Worm (Caenorhabditis elegans) whole organism, L2 larva: ENCODE results near the gene blos-1.

Experiments used
- C34F6.9 ChIP-seq: fragments of 150-350 bp; optimal IDR thresholded peaks from 2 replicates; lab custom pipeline; 2014; ENCODE audit warnings: missing biosample characterization, missing genetic modification characterization
- F13H6.1 ChIP-seq: sonication (generic microtip); optimal IDR thresholded peaks from 2 replicates; lab custom pipeline; 2016; ENCODE audit warnings: missing genetic modification characterization, missing compliant biosample characterization
- R02D3.7 ChIP-seq: fragments of 150-350 bp; optimal IDR thresholded peaks from 2 replicates; lab custom pipeline; 2014; ENCODE audit warnings: missing biosample characterization, missing genetic modification characterization
- Y55F3AM.14 ChIP-seq: fragments of 200-800 bp; sonication (Bioruptor generic); optimal IDR thresholded peaks from 2 replicates; lab custom pipeline; 2018; ENCODE audit warnings: mild to moderate bottlenecking, missing genetic modification characterization, missing compliant biosample characterization
- ZK546.5 ChIP-seq: sonication (generic microtip); optimal IDR thresholded peaks from 2 replicates; lab custom pipeline; 2017; ENCODE audit warnings: missing biosample characterization, missing genetic modification characterization
- alr-1 ChIP-seq: fragments of 150-350 bp; optimal IDR thresholded peaks from 2 replicates; lab custom pipeline; 2014; ENCODE audit warnings: missing biosample characterization, missing genetic modification characterization
- aly-2 ChIP-seq: fragments of 150-350 bp; optimal IDR thresholded peaks from 2 replicates; lab custom pipeline; 2014; ENCODE audit warnings: missing biosample characterization, missing genetic modification characterization
- ama-1 ChIP-seq: fragments of 150-350 bp; optimal IDR thresholded peaks from 2 replicates; lab custom pipeline; 2018; ENCODE audit warnings: inconsistent platforms
- blmp-1 ChIP-seq: sonication (generic microtip); optimal IDR thresholded peaks from 2 replicates; lab custom pipeline; 2017; ENCODE audit warnings: missing genetic modification characterization, mild to moderate bottlenecking, missing compliant biosample characterization, antibody characterized with exemption, moderate library complexity; ENCODE audit not compliant: insufficient read depth
- ceh-16 ChIP-seq: fragments of 150-350 bp; optimal IDR thresholded peaks from 2 replicates; lab custom pipeline; 2014; ENCODE audit warnings: missing biosample characterization, missing genetic modification characterization
- ceh-82 ChIP-seq: fragments of 150-350 bp; optimal IDR thresholded peaks from 2 replicates; lab custom pipeline; 2014; ENCODE audit warnings: missing biosample characterization, missing genetic modification characterization
- crh-2 ChIP-seq: sonication (generic microtip); optimal IDR thresholded peaks from 2 replicates; lab custom pipeline; 2017; ENCODE audit warnings: missing biosample characterization, missing genetic modification characterization
- dmd-4 ChIP-seq: sonication (generic microtip); optimal IDR thresholded peaks from 2 replicates; lab custom pipeline; 2017; ENCODE audit warnings: missing biosample characterization, missing genetic modification characterization
- egl-27 ChIP-seq: sonication (generic microtip); optimal IDR thresholded peaks from 3 replicates; lab custom pipeline; 2017; ENCODE audit warnings: missing biosample characterization, missing genetic modification reagents, missing genetic modification characterization
- elt-1 ChIP-seq: fragments of 150-350 bp; optimal IDR thresholded peaks from 2 replicates; lab custom pipeline; 2014; ENCODE audit warnings: missing biosample characterization, missing genetic modification characterization
- elt-3 ChIP-seq: sonication (generic microtip); optimal IDR thresholded peaks from 2 replicates; lab custom pipeline; 2017; ENCODE audit warnings: missing biosample characterization, missing genetic modification characterization
- fos-1 ChIP-seq: fragments of 150-350 bp; optimal IDR thresholded peaks from 2 replicates; lab custom pipeline; 2014; ENCODE audit warnings: missing biosample characterization, missing genetic modification characterization
- gmeb-1 ChIP-seq: fragments of 150-350 bp; optimal IDR thresholded peaks from 2 replicates; lab custom pipeline; 2014; ENCODE audit warnings: missing biosample characterization, missing genetic modification characterization
- lin-11 ChIP-seq: fragments of 150-350 bp; sonication (generic microtip); optimal IDR thresholded peaks from 2 replicates; lab custom pipeline; 2014; ENCODE audit warnings: missing biosample characterization, missing genetic modification characterization, inconsistent platforms, mixed read lengths
- lin-13 ChIP-seq: fragments of 150-350 bp; optimal IDR thresholded peaks from 2 replicates; lab custom pipeline; 2014; ENCODE audit warnings: missing biosample characterization, missing genetic modification reagents, missing genetic modification characterization
- lin-39 ChIP-seq: fragments of 150-350 bp; optimal IDR thresholded peaks from 2 replicates; lab custom pipeline; 2014; ENCODE audit warnings: missing biosample characterization, missing genetic modification reagents, missing genetic modification characterization
- lsy-2 ChIP-seq, 2 experiments: fragments of 150-350 bp in 1 of 2; sonication (generic microtip) in 1 of 2; optimal IDR thresholded peaks; 2 replicates each; lab custom pipeline; 2014 to 2017; ENCODE audit warnings: missing biosample characterization in 2 of 2, missing genetic modification characterization in 2 of 2
- mab-5 ChIP-seq: fragments of 150-350 bp; optimal IDR thresholded peaks from 2 replicates; lab custom pipeline; 2014; ENCODE audit warnings: missing biosample characterization, missing genetic modification characterization
- mbf-1 ChIP-seq: sonication (generic microtip); optimal IDR thresholded peaks from 2 replicates; lab custom pipeline; 2017; ENCODE audit warnings: missing biosample characterization, missing genetic modification characterization
- mdl-1 ChIP-seq, 2 experiments: fragments of 150-350 bp in 1 of 2; sonication (generic microtip) in 1 of 2; optimal IDR thresholded peaks; 2 replicates each; lab custom pipeline; 2017; ENCODE audit warnings: missing biosample characterization in 2 of 2, missing genetic modification characterization in 2 of 2
- nhr-10 ChIP-seq: sonication (generic microtip); optimal IDR thresholded peaks from 2 replicates; lab custom pipeline; 2017; ENCODE audit warnings: missing biosample characterization, missing genetic modification characterization
- nhr-11 ChIP-seq: fragments of 150-350 bp; optimal IDR thresholded peaks from 2 replicates; lab custom pipeline; 2014; ENCODE audit warnings: missing biosample characterization, missing genetic modification characterization
- nhr-12 ChIP-seq: fragments of 150-350 bp; optimal IDR thresholded peaks from 2 replicates; lab custom pipeline; 2014; ENCODE audit warnings: missing biosample characterization, missing genetic modification characterization
- nhr-129 ChIP-seq: fragments of 150-350 bp; optimal IDR thresholded peaks from 2 replicates; lab custom pipeline; 2014; ENCODE audit warnings: missing biosample characterization, missing genetic modification characterization
- nhr-21 ChIP-seq: fragments of 150-350 bp; optimal IDR thresholded peaks from 2 replicates; lab custom pipeline; 2014; ENCODE audit warnings: missing biosample characterization, missing genetic modification characterization
- nhr-23 ChIP-seq: fragments of 150-350 bp; optimal IDR thresholded peaks from 2 replicates; lab custom pipeline; 2014; ENCODE audit warnings: missing biosample characterization, missing genetic modification reagents, missing genetic modification characterization
- nhr-237 ChIP-seq: fragments of 150-350 bp; optimal IDR thresholded peaks from 2 replicates; lab custom pipeline; 2014; ENCODE audit warnings: missing biosample characterization, missing genetic modification characterization
- nhr-25 ChIP-seq: fragments of 150-350 bp; sonication (generic microtip); optimal IDR thresholded peaks from 3 replicates; lab custom pipeline; 2014; ENCODE audit warnings: missing biosample characterization, missing genetic modification characterization
- nhr-6 ChIP-seq: fragments of 150-350 bp; optimal IDR thresholded peaks from 2 replicates; lab custom pipeline; 2014; ENCODE audit warnings: missing biosample characterization, missing genetic modification characterization
- nhr-77 ChIP-seq: fragments of 150-350 bp; optimal IDR thresholded peaks from 2 replicates; lab custom pipeline; 2014; ENCODE audit warnings: missing biosample characterization, missing genetic modification characterization
- peb-1 ChIP-seq: fragments of 150-350 bp; optimal IDR thresholded peaks from 2 replicates; lab custom pipeline; 2014; ENCODE audit warnings: missing biosample characterization, missing genetic modification characterization
- sem-4 ChIP-seq: fragments of 150-350 bp; optimal IDR thresholded peaks from 2 replicates; lab custom pipeline; 2014; ENCODE audit warnings: missing biosample characterization, missing genetic modification reagents, missing genetic modification characterization
- skn-1 ChIP-seq: sonication (generic microtip); optimal IDR thresholded peaks from 2 replicates; lab custom pipeline; 2017; ENCODE audit warnings: missing biosample characterization, missing genetic modification characterization
- sma-3 ChIP-seq: sonication (generic microtip); optimal IDR thresholded peaks from 2 replicates; lab custom pipeline; 2016; ENCODE audit warnings: missing genetic modification reagents, missing genetic modification characterization, missing compliant biosample characterization
- sma-9 ChIP-seq, 2 experiments: fragments of 150-350 bp in 1 of 2; sonication (generic microtip) in 1 of 2; optimal IDR thresholded peaks; 2 replicates each; lab custom pipeline; 2014 to 2016; ENCODE audit warnings: missing genetic modification characterization in 2 of 2, mild to moderate bottlenecking in 1 of 2, missing biosample characterization in 1 of 2, missing compliant biosample characterization in 1 of 2, missing genetic modification reagents in 1 of 2, moderate library complexity in 1 of 2
- snpc-4 ChIP-seq: fragments of 150-350 bp; optimal IDR thresholded peaks from 2 replicates; lab custom pipeline; 2014; ENCODE audit warnings: missing biosample characterization, missing genetic modification characterization
- unc-39 ChIP-seq: fragments of 150-350 bp; optimal IDR thresholded peaks from 2 replicates; lab custom pipeline; 2014; ENCODE audit warnings: missing biosample characterization, missing genetic modification characterization
- unc-55 ChIP-seq: fragments of 150-350 bp; sonication (generic microtip); optimal IDR thresholded peaks from 3 replicates; lab custom pipeline; 2014; ENCODE audit warnings: missing biosample characterization, missing genetic modification reagents, missing genetic modification characterization
- unc-62 ChIP-seq: fragments of 150-350 bp; optimal IDR thresholded peaks from 2 replicates; lab custom pipeline; 2014; ENCODE audit warnings: missing biosample characterization, missing genetic modification reagents, missing genetic modification characterization
- zag-1 ChIP-seq: fragments of 150-350 bp; optimal IDR thresholded peaks from 2 replicates; lab custom pipeline; 2014; ENCODE audit warnings: missing biosample characterization, missing genetic modification characterization
- ztf-1 ChIP-seq: fragments of 200-800 bp; sonication (Bioruptor generic); conservative IDR thresholded peaks from 2 replicates; pipeline ENCODE4 v1.3.6; 2022; ENCODE audit warnings: missing genetic modification characterization, missing compliant biosample characterization
- ztf-11 ChIP-seq: sonication (generic microtip); optimal IDR thresholded peaks from 2 replicates; lab custom pipeline; 2017; ENCODE audit warnings: missing biosample characterization, missing genetic modification characterization
- ztf-4 ChIP-seq: fragments of 150-350 bp; optimal IDR thresholded peaks from 2 replicates; lab custom pipeline; 2014; ENCODE audit warnings: missing biosample characterization, missing genetic modification characterization

The blos-1 gene

ce11 chrIII:10218587-10218986 lies 6.8 kb upstream of the blos-1 start, which contains the start of the genes rde-4 and cox-14 (continued):
- no peak for TF ChIP-seq alr-1 (tag; lab: Kevin White, UChicago)
- peak; percentile 81 for TF ChIP-seq sma-3 (GFP tag; lab: Kevin White, UChicago)
- peak; percentile 97 to 99 for TF ChIP-seq lsy-2 (tag; optimal IDR thresholded peaks at IDR 0.05; lab: Kevin White, UChicago)
- TF ChIP-seq ama-1 (lab: Kevin White, UChicago), result peak; percentile 41
- TF ChIP-seq ceh-82 (tag; lab: Kevin White, UChicago), result no peak
- TF ChIP-seq mab-5 (tag; lab: Kevin White, UChicago), result peak; percentile 59
- peak; percentile 98 for TF ChIP-seq unc-55 (GFP tag; lab: Kevin White, UChicago)
- TF ChIP-seq nhr-11 (tag; lab: Kevin White, UChicago), result no peak
- TF ChIP-seq nhr-12 (tag; lab: Kevin White, UChicago), result no peak
- TF ChIP-seq fos-1 (tag; lab: Kevin White, UChicago), result peak; percentile 60
- no peak for TF ChIP-seq sma-9 (GFP tag; optimal IDR thresholded peaks at IDR 0.05; lab: Kevin White, UChicago)
- no peak for TF ChIP-seq sma-9 (tag; optimal IDR thresholded peaks at IDR 0.05; lab: Kevin White, UChicago)
- TF ChIP-seq C34F6.9 (tag; lab: Kevin White, UChicago), result peak; percentile 91
- no peak for TF ChIP-seq elt-1
- peak; percentile 19 for TF ChIP-seq blmp-1
- peak; percentile 55 for TF ChIP-seq snpc-4 (tag; lab: Kevin White, UChicago)

ce11 chrIII:10216585-10217278 lies 5.0 kb upstream of the blos-1 start, which contains the start of gene cts-1:
TSS of gene cts-1 (minus strand) at chrIII:10216635.
- TF ChIP-seq nhr-25 (tag; lab: Kevin White, UChicago) (peak; percentile 88), ztf-11 (no peak), C34F6.9 (tag; lab: Kevin White, UChicago) (peak; percentile 84), peb-1 (tag; lab: Kevin White, UChicago) (no peak), zag-1 (tag; lab: Kevin White, UChicago) (peak; percentile 50), R02D3.7 (tag; lab: Kevin White, UChicago) (no peak), lin-39 (no peak), elt-3 (no peak), fos-1 (tag; lab: Kevin White, UChicago) (peak; percentile 85), sem-4 (tag; lab: Kevin White, UChicago) (peak; percentile 41), nhr-77 (tag; lab: Kevin White, UChicago) (no peak), ztf-1 (GFP tag; lab: Robert Waterston, UW) (no peak), nhr-21 (tag; lab: Kevin White, UChicago) (peak; percentile 91), F13H6.1 (tag; lab: Kevin White, UChicago) (peak; percentile 86), nhr-11 (tag; lab: Kevin White, UChicago) (no peak), Y55F3AM.14 (GFP tag; lab: Kevin White, UChicago) (no peak), mbf-1 (tag; lab: Kevin White, UChicago) (no peak), ZK546.5 (tag; lab: Kevin White, UChicago) (no peak), blmp-1 (peak; percentile 71), alr-1 (tag; lab: Kevin White, UChicago) (no peak), aly-2 (no peak), unc-39 (tag; lab: Kevin White, UChicago) (no peak), lsy-2 (tag; optimal IDR thresholded peaks at IDR 0.05; lab: Kevin White, UChicago) (peak; percentile 59 to 92), sma-9 (GFP tag; optimal IDR thresholded peaks at IDR 0.05; lab: Kevin White, UChicago) (no peak), sma-9 (tag; optimal IDR thresholded peaks at IDR 0.05; lab: Kevin White, UChicago) (no peak), gmeb-1 (tag; lab: Kevin White, UChicago) (peak; percentile 58), ceh-82 (tag; lab: Kevin White, UChicago) (no peak), egl-27 (no peak), lin-11 (tag; lab: Kevin White, UChicago) (peak; percentile 26), ama-1 (lab: Kevin White, UChicago) (peak; percentile 76), nhr-237 (no peak), nhr-10 (tag; lab: Kevin White, UChicago) (no peak), dmd-4 (tag; lab: Kevin White, UChicago) (no peak), mab-5 (tag; lab: Kevin White, UChicago) (peak; percentile 36), unc-55 (GFP tag; lab: Kevin White, UChicago) (peak; percentile 68), nhr-6 (tag; lab: Kevin White, UChicago) (peak; percentile 15), ceh-16 (tag; lab: Kevin White, UChicago) (no peak), lin-13 (peak; percentile 80), sma-3 (GFP tag; lab: Kevin White, UChicago) (peak; percentile 90), snpc-4 (tag; lab: Kevin White, UChicago) (peak; percentile 48), elt-1 (no peak), nhr-129 (peak; percentile 84), nhr-12 (tag; lab: Kevin White, UChicago) (no peak), mdl-1 (tag; optimal IDR thresholded peaks at IDR 0.05; lab: Kevin White, UChicago) (peak; percentile 42 to 85), nhr-23 (tag; lab: Kevin White, UChicago) (no peak), skn-1 (no peak), ztf-4 (peak; percentile 77), unc-62 (GFP tag; lab: Kevin White, UChicago) (no peak), crh-2 (tag; lab: Kevin White, UChicago) (peak; percentile 96)
